Worm (Caenorhabditis elegans): ENCODE measurements around the gene ced-4.

DNA sequence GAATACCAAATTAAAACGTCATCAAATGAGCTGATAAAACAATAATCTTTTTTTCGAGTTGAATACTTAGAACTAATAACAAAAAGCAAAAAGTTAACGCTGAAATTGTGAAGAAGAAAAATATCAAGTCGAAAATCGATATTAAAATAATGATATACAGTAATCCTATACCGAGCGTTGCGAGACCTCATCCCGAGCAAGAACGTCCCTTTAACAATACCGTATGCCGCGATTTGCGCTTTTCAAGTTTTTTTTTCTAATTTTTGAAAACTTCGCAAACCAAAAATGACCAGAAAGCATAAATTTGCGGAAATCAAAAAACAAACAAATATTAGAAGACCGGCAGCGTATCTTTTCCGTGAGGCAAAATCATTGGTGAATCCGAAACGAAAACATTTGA is 38.9 kb downstream of the ced-4 start, which contains the start of gene F26F4.5:
- TF ChIP-seq lin-11 (tag; optimal IDR thresholded peaks at IDR 0.05) = no peak
- TF ChIP-seq nhr-237 (tag; optimal IDR thresholded peaks at IDR 0.05) = no peak
- TF ChIP-seq ceh-16 (tag; optimal IDR thresholded peaks at IDR 0.05) = no peak
- no peak for TF ChIP-seq snpc-4 (tag; optimal IDR thresholded peaks at IDR 0.05)
- no peak for TF ChIP-seq nhr-23 (tag; optimal IDR thresholded peaks at IDR 0.05)
- no peak for TF ChIP-seq fos-1 (tag; optimal IDR thresholded peaks at IDR 0.05)
- TF ChIP-seq zag-1 (tag; optimal IDR thresholded peaks at IDR 0.05) = no peak
- no peak for TF ChIP-seq R02D3.7 (tag; optimal IDR thresholded peaks at IDR 0.05)
- TF ChIP-seq F13H6.1 (tag; optimal IDR thresholded peaks at IDR 0.05) = no peak
- TF ChIP-seq mdl-1 (tag; optimal IDR thresholded peaks at IDR 0.05) = no peak
- no peak for TF ChIP-seq sem-4 (tag; optimal IDR thresholded peaks at IDR 0.05)
- TF ChIP-seq nhr-12 (tag; optimal IDR thresholded peaks at IDR 0.05) = no peak
